Fruit fly (Drosophila melanogaster): ENCODE results near the gene mia.

- TF ChIP-seq foxo (GFP tag; optimal IDR thresholded peaks at IDR 0.05), result no peak
- peak; percentile 16 for TF ChIP-seq CG9705 (GFP tag; optimal IDR thresholded peaks at IDR 0.05)
- no peak for TF ChIP-seq br (GFP tag; optimal IDR thresholded peaks at IDR 0.05)
- TF ChIP-seq Dfd (GFP tag; optimal IDR thresholded peaks at IDR 0.05), result no peak
- no peak for TF ChIP-seq psq (GFP tag; optimal IDR thresholded peaks at IDR 0.05)
- TF ChIP-seq Mio (GFP tag; optimal IDR thresholded peaks at IDR 0.05), result no peak
- TF ChIP-seq Hr83 (GFP tag; optimal IDR thresholded peaks at IDR 0.05; ENCODE audit: poor library complexity, severe bottlenecking), result peak; percentile 88
- TF ChIP-seq Rel (GFP tag; optimal IDR thresholded peaks at IDR 0.05), result no peak
- no peak for TF ChIP-seq Rel (tag; optimal IDR thresholded peaks at IDR 0.05)
Measured at dm6 chr3R:5587863-5588519, 37.0 kb upstream of the mia start, which contains the start of gene CG2926.

All from whole organism, wandering third instar larva.